ENCODE assay signal across 1 fruit fly cellular context in genomic region chr3L:18640584-18641527, dm6.
TF ChIP-seq lines count a peak whose summit lies in the region.

No protein-coding gene starts in this region.

TF ChIP-seq in whole organism, embryonic, 481 proteins besides CTCF, POLR2A, EP300 and RAD21 (continued from another document and continues in another):
- peak; percentile 57 for TF ChIP-seq CG2116 (GFP tag; optimal IDR thresholded peaks at IDR 0.05; lab: Kevin White, UChicago)
- peak; percentile 91 for TF ChIP-seq CG43689 (GFP tag; IDR thresholded peaks at IDR 0.05; lab: Robert Waterston, UW)
- TF ChIP-seq CG16863 (GFP tag; optimal IDR thresholded peaks at IDR 0.05; lab: Kevin White, UChicago), result peak; percentile 91
- TF ChIP-seq CG15514 (GFP tag; optimal IDR thresholded peaks at IDR 0.05; lab: Kevin White, UChicago), result peak; percentile 86
- TF ChIP-seq mirr (GFP tag; optimal IDR thresholded peaks at IDR 0.05; lab: Kevin White, UChicago), result peak; percentile 92
- peak; percentile 92 to 97 for TF ChIP-seq dpn (GFP tag; optimal IDR thresholded peaks at IDR 0.05; lab: Kevin White, UChicago)
- peak; percentile 76 for TF ChIP-seq Side (GFP tag; optimal IDR thresholded peaks at IDR 0.05; lab: Kevin White, UChicago)
- TF ChIP-seq CG10209 (GFP tag; optimal IDR thresholded peaks at IDR 0.05; lab: Kevin White, UChicago), result peak; percentile 89
- TF ChIP-seq pum (GFP tag; optimal IDR thresholded peaks at IDR 0.05; lab: Kevin White, UChicago), result peak; percentile 78
- peak; percentile 91 for TF ChIP-seq run (tag; optimal IDR thresholded peaks at IDR 0.05; lab: Kevin White, UChicago)
- peak; percentile 98 for TF ChIP-seq CG32772 (GFP tag; IDR thresholded peaks at IDR 0.05; lab: Robert Waterston, UW)
- TF ChIP-seq ac (GFP tag; optimal IDR thresholded peaks at IDR 0.05; lab: Kevin White, UChicago), result peak; percentile 53
- TF ChIP-seq CG12299 (tag; optimal IDR thresholded peaks at IDR 0.05; lab: Kevin White, UChicago), result peak; percentile 90
- TF ChIP-seq YL-1 (GFP tag; optimal IDR thresholded peaks at IDR 0.05; lab: Kevin White, UChicago), result peak; percentile 21
- TF ChIP-seq nerfin-1 (tag; optimal IDR thresholded peaks at IDR 0.05; lab: Kevin White, UChicago), result peak; percentile 80
- peak; percentile 88 for TF ChIP-seq oc (tag; optimal IDR thresholded peaks at IDR 0.05; lab: Kevin White, UChicago)
- TF ChIP-seq CG2202 (tag; optimal IDR thresholded peaks at IDR 0.05; lab: Kevin White, UChicago), result peak; percentile 73
- peak; percentile 67 for TF ChIP-seq Usf (GFP tag; optimal IDR thresholded peaks at IDR 0.05; lab: Kevin White, UChicago)
- peak; percentile 92 for TF ChIP-seq sim (GFP tag; IDR thresholded peaks at IDR 0.05; lab: Robert Waterston, UW)
- TF ChIP-seq eyg (GFP tag; optimal IDR thresholded peaks at IDR 0.05; lab: Kevin White, UChicago), result peak; percentile 89
- TF ChIP-seq gt (GFP tag; IDR thresholded peaks at IDR 0.05; lab: Robert Waterston, UW), result peak; percentile 88
- TF ChIP-seq HLH4C (GFP tag; IDR thresholded peaks at IDR 0.05; lab: Robert Waterston, UW; ENCODE audit: partially characterized antibody), result no peak
- peak; percentile 74 for TF ChIP-seq CG7928 (GFP tag; optimal IDR thresholded peaks at IDR 0.05; lab: Kevin White, UChicago)
- TF ChIP-seq CG30403 (GFP tag; optimal IDR thresholded peaks at IDR 0.05; lab: Kevin White, UChicago), result peak; percentile 90
- peak; percentile 91 for TF ChIP-seq CG11696 (GFP tag; IDR thresholded peaks at IDR 0.05; lab: Robert Waterston, UW)
- no peak for TF ChIP-seq CG10431 (GFP tag; optimal IDR thresholded peaks at IDR 0.05; lab: Kevin White, UChicago)
- TF ChIP-seq CG18599 (GFP tag; optimal IDR thresholded peaks at IDR 0.05; lab: Kevin White, UChicago), result peak; percentile 96
- TF ChIP-seq CoRest (tag; optimal IDR thresholded peaks at IDR 0.05; lab: Kevin White, UChicago), result peak; percentile 93
- TF ChIP-seq CG7271 (tag; optimal IDR thresholded peaks at IDR 0.05; lab: Kevin White, UChicago), result no peak
- peak; percentile 99 for TF ChIP-seq sob (GFP tag; IDR thresholded peaks at IDR 0.05; lab: Robert Waterston, UW)
- TF ChIP-seq amos (GFP tag; IDR thresholded peaks at IDR 0.05; lab: Robert Waterston, UW; ENCODE audit: partially characterized antibody), result no peak
- TF ChIP-seq hb (GFP tag; IDR thresholded peaks at IDR 0.05; lab: Robert Waterston, UW; ENCODE audit: partially characterized antibody), result no peak
- peak; percentile 98 for TF ChIP-seq ase (GFP tag; IDR thresholded peaks at IDR 0.05; lab: Robert Waterston, UW)
- TF ChIP-seq Dek (tag; optimal IDR thresholded peaks at IDR 0.05; lab: Kevin White, UChicago), result peak; percentile 90
- TF ChIP-seq Ada2b (GFP tag; IDR thresholded peaks at IDR 0.05; lab: Robert Waterston, UW), result peak; percentile 99
- TF ChIP-seq crp (GFP tag; optimal IDR thresholded peaks at IDR 0.05; lab: Kevin White, UChicago), result peak in 1 of 2 experiments; percentile 68
- no peak for TF ChIP-seq Sin3A (optimal IDR thresholded peaks at IDR 0.05; lab: Kevin White, UChicago)
- TF ChIP-seq tap (tag; optimal IDR thresholded peaks at IDR 0.05; lab: Kevin White, UChicago), result peak; percentile 76
- peak; percentile 95 for TF ChIP-seq klu (GFP tag; IDR thresholded peaks at IDR 0.05; lab: Robert Waterston, UW)
- TF ChIP-seq CG13894 (tag; optimal IDR thresholded peaks at IDR 0.05; lab: Kevin White, UChicago), result peak; percentile 93
- no peak for TF ChIP-seq lov (optimal IDR thresholded peaks at IDR 0.05; lab: Kevin White, UChicago)
- TF ChIP-seq lov (GFP tag; IDR thresholded peaks at IDR 0.05; lab: Robert Waterston, UW), result peak; percentile 94
- peak; percentile 92 for TF ChIP-seq ken (GFP tag; IDR thresholded peaks at IDR 0.05; lab: Robert Waterston, UW)
- peak; percentile 95 for TF ChIP-seq ara (GFP tag; IDR thresholded peaks at IDR 0.05; lab: Robert Waterston, UW)
- peak; percentile 94 for TF ChIP-seq Chrac-16 (GFP tag; optimal IDR thresholded peaks at IDR 0.05; lab: Kevin White, UChicago)
- no peak for TF ChIP-seq CG7963 (GFP tag; IDR thresholded peaks at IDR 0.05; lab: Robert Waterston, UW; ENCODE audit: partially characterized antibody)
- TF ChIP-seq Bdp1 (GFP tag; optimal IDR thresholded peaks at IDR 0.05; lab: Kevin White, UChicago), result peak; percentile 77
- no peak for TF ChIP-seq Kr (GFP tag; optimal IDR thresholded peaks at IDR 0.05; lab: Kevin White, UChicago)
- TF ChIP-seq so (GFP tag; IDR thresholded peaks at IDR 0.05; lab: Robert Waterston, UW), result peak; percentile 95
- TF ChIP-seq her (GFP tag; optimal IDR thresholded peaks at IDR 0.05; lab: Kevin White, UChicago), result peak; percentile 78
- peak; percentile 94 for TF ChIP-seq CG13296 (GFP tag; optimal IDR thresholded peaks at IDR 0.05; lab: Kevin White, UChicago)
- peak; percentile 62 for TF ChIP-seq sd (tag; optimal IDR thresholded peaks at IDR 0.05; lab: Kevin White, UChicago)
- TF ChIP-seq mam (GFP tag; optimal IDR thresholded peaks at IDR 0.05; lab: Kevin White, UChicago), result peak; percentile 98
- peak; percentile 87 for TF ChIP-seq Oli (tag; optimal IDR thresholded peaks at IDR 0.05; lab: Kevin White, UChicago)
- peak; percentile 95 for TF ChIP-seq gro (GFP tag; optimal IDR thresholded peaks at IDR 0.05; lab: Kevin White, UChicago)
- TF ChIP-seq h (optimal IDR thresholded peaks at IDR 0.05; lab: Kevin White, UChicago), result no peak
- peak; percentile 92 for TF ChIP-seq CG7839 (tag; optimal IDR thresholded peaks at IDR 0.05; lab: Kevin White, UChicago)
- TF ChIP-seq E2f2 (GFP tag; IDR thresholded peaks at IDR 0.05; lab: Robert Waterston, UW), result peak; percentile 79
- peak; percentile 97 for TF ChIP-seq stc (GFP tag; IDR thresholded peaks at IDR 0.05; lab: Robert Waterston, UW)
- peak; percentile 88 for TF ChIP-seq CG12071 (GFP tag; optimal IDR thresholded peaks at IDR 0.05; lab: Kevin White, UChicago)
- TF ChIP-seq CG10565 (GFP tag; optimal IDR thresholded peaks at IDR 0.05; lab: Kevin White, UChicago), result peak; percentile 30
- peak; percentile 91 for TF ChIP-seq CG1792 (GFP tag; optimal IDR thresholded peaks at IDR 0.05; lab: Kevin White, UChicago)
- TF ChIP-seq CG1603 (tag; optimal IDR thresholded peaks at IDR 0.05; lab: Kevin White, UChicago), result peak; percentile 88
- TF ChIP-seq CG17385 (GFP tag; optimal IDR thresholded peaks at IDR 0.05; lab: Kevin White, UChicago), result peak; percentile 84
- peak; percentile 98 for TF ChIP-seq MBD-R2 (GFP tag; IDR thresholded peaks at IDR 0.05; lab: Robert Waterston, UW)
- TF ChIP-seq ATbp (GFP tag; optimal IDR thresholded peaks at IDR 0.05; lab: Kevin White, UChicago), result peak; percentile 78
- no peak for TF ChIP-seq Stat92E (GFP tag; optimal IDR thresholded peaks at IDR 0.05; lab: Kevin White, UChicago)
- peak; percentile 82 for TF ChIP-seq HmgD (GFP tag; optimal IDR thresholded peaks at IDR 0.05; lab: Kevin White, UChicago)
- TF ChIP-seq CG10979 (tag; optimal IDR thresholded peaks at IDR 0.05; lab: Kevin White, UChicago), result peak; percentile 78
- TF ChIP-seq Camta (GFP tag; optimal IDR thresholded peaks at IDR 0.05; lab: Kevin White, UChicago), result peak; percentile 93
- peak; percentile 95 for TF ChIP-seq esg (GFP tag; conservative IDR thresholded peaks at IDR 0.05; lab: Robert Waterston, UW)
- peak; percentile 95 for TF ChIP-seq Xrp1 (GFP tag; IDR thresholded peaks at IDR 0.05; lab: Robert Waterston, UW)
- TF ChIP-seq Deaf1 (tag; optimal IDR thresholded peaks at IDR 0.05; lab: Kevin White, UChicago), result peak; percentile 85
- TF ChIP-seq gfzf (GFP tag; optimal IDR thresholded peaks at IDR 0.05; lab: Kevin White, UChicago), result no peak
- peak; percentile 99 for TF ChIP-seq Med (GFP tag; lab: Kevin White, UChicago)
- peak; percentile 97 for TF ChIP-seq CG7372 (GFP tag; IDR thresholded peaks at IDR 0.05; lab: Robert Waterston, UW)
- peak; percentile 87 for TF ChIP-seq org-1 (GFP tag; optimal IDR thresholded peaks at IDR 0.05; lab: Kevin White, UChicago)
- peak; percentile 91 for TF ChIP-seq wdn (GFP tag; IDR thresholded peaks at IDR 0.05; lab: Robert Waterston, UW)
- no peak for TF ChIP-seq Opbp (GFP tag; IDR thresholded peaks at IDR 0.05; lab: Robert Waterston, UW; ENCODE audit: partially characterized antibody)
- TF ChIP-seq CG8765 (GFP tag; IDR thresholded peaks at IDR 0.05; lab: Robert Waterston, UW), result peak; percentile 95
- TF ChIP-seq CG8478 (optimal IDR thresholded peaks at IDR 0.05; lab: Kevin White, UChicago), result no peak
- peak; percentile 74 for TF ChIP-seq gsb-n (tag; optimal IDR thresholded peaks at IDR 0.05; lab: Kevin White, UChicago)
- TF ChIP-seq fru (optimal IDR thresholded peaks at IDR 0.05; lab: Kevin White, UChicago), result no peak
- TF ChIP-seq seq (GFP tag; IDR thresholded peaks at IDR 0.05; lab: Robert Waterston, UW), result peak; percentile 95
- TF ChIP-seq CG34376 (GFP tag; optimal IDR thresholded peaks at IDR 0.05; lab: Kevin White, UChicago), result peak; percentile 81
- peak; percentile 72 for TF ChIP-seq jumu (GFP tag; optimal IDR thresholded peaks at IDR 0.05; lab: Kevin White, UChicago)
- peak; percentile 96 for TF ChIP-seq Awh (GFP tag; IDR thresholded peaks at IDR 0.05; lab: Robert Waterston, UW)
- TF ChIP-seq CG4730 (GFP tag; IDR thresholded peaks at IDR 0.05; lab: Robert Waterston, UW), result peak; percentile 97
- peak; percentile 91 to 94 for TF ChIP-seq chif (GFP tag; optimal IDR thresholded peaks at IDR 0.05; lab: Kevin White, UChicago)
- peak; percentile 78 for TF ChIP-seq CG31388 (GFP tag; optimal IDR thresholded peaks at IDR 0.05; lab: Kevin White, UChicago)
- peak; percentile 72 for TF ChIP-seq lbe (GFP tag; optimal IDR thresholded peaks at IDR 0.05; lab: Kevin White, UChicago)
- peak; percentile 98 for TF ChIP-seq al (GFP tag; IDR thresholded peaks at IDR 0.05; lab: Robert Waterston, UW)
- peak; percentile 96 for TF ChIP-seq CG9215 (GFP tag; IDR thresholded peaks at IDR 0.05; lab: Robert Waterston, UW)
- TF ChIP-seq Dbx (GFP tag; IDR thresholded peaks at IDR 0.05; lab: Robert Waterston, UW), result peak; percentile 99
- TF ChIP-seq Mad (GFP tag; optimal IDR thresholded peaks at IDR 0.05; lab: Kevin White, UChicago), result peak; percentile 89
- TF ChIP-seq CG4360 (GFP tag; IDR thresholded peaks at IDR 0.05; lab: Robert Waterston, UW), result peak; percentile 74
- peak; percentile 97 for TF ChIP-seq Atf6 (GFP tag; IDR thresholded peaks at IDR 0.05; lab: Robert Waterston, UW)
- TF ChIP-seq Optix (GFP tag; IDR thresholded peaks at IDR 0.05; lab: Robert Waterston, UW), result no peak
- peak; percentile 83 for TF ChIP-seq dm (GFP tag; optimal IDR thresholded peaks at IDR 0.05; lab: Kevin White, UChicago)
- no peak for TF ChIP-seq tll (GFP tag; optimal IDR thresholded peaks at IDR 0.05; lab: Kevin White, UChicago)
- TF ChIP-seq CG13424 (tag; optimal IDR thresholded peaks at IDR 0.05; lab: Kevin White, UChicago), result peak; percentile 96
- TF ChIP-seq Vsx1 (GFP tag; optimal IDR thresholded peaks at IDR 0.05; lab: Kevin White, UChicago), result peak; percentile 42
- TF ChIP-seq Bteb2 (GFP tag; optimal IDR thresholded peaks at IDR 0.05; lab: Kevin White, UChicago), result peak; percentile 96
- TF ChIP-seq cg (GFP tag; optimal IDR thresholded peaks at IDR 0.05; lab: Kevin White, UChicago), result no peak
- peak; percentile 72 for TF ChIP-seq tup (GFP tag; optimal IDR thresholded peaks at IDR 0.05; lab: Kevin White, UChicago)
- peak; percentile 96 for TF ChIP-seq CG3726 (GFP tag; IDR thresholded peaks at IDR 0.05; lab: Robert Waterston, UW)
- peak; percentile 73 for TF ChIP-seq psq (GFP tag; optimal IDR thresholded peaks at IDR 0.05; lab: Kevin White, UChicago)
- TF ChIP-seq zfh1 (GFP tag; IDR thresholded peaks at IDR 0.05; lab: Robert Waterston, UW), result peak; percentile 98
- TF ChIP-seq bab2 (GFP tag; optimal IDR thresholded peaks at IDR 0.05; lab: Kevin White, UChicago), result peak; percentile 95
- peak; percentile 86 for TF ChIP-seq chn (GFP tag; optimal IDR thresholded peaks at IDR 0.05; lab: Kevin White, UChicago)
- TF ChIP-seq CG10147 (GFP tag; optimal IDR thresholded peaks at IDR 0.05; lab: Kevin White, UChicago), result peak; percentile 94
- peak; percentile 88 for TF ChIP-seq CG8388 (GFP tag; optimal IDR thresholded peaks at IDR 0.05; lab: Kevin White, UChicago)
- TF ChIP-seq CG8089 (GFP tag; optimal IDR thresholded peaks at IDR 0.05; lab: Kevin White, UChicago), result peak; percentile 84
- no peak for TF ChIP-seq Dll (GFP tag; IDR thresholded peaks at IDR 0.05; lab: Robert Waterston, UW; ENCODE audit: partially characterized antibody)
- peak; percentile 88 for TF ChIP-seq salm (tag; optimal IDR thresholded peaks at IDR 0.05; lab: Kevin White, UChicago)
- peak; percentile 40 for TF ChIP-seq disco-r (GFP tag; optimal IDR thresholded peaks at IDR 0.05; lab: Kevin White, UChicago)
- no peak for TF ChIP-seq nerfin-2 (GFP tag; IDR thresholded peaks at IDR 0.05; lab: Robert Waterston, UW; ENCODE audit: partially characterized antibody)
- peak; percentile 94 for TF ChIP-seq caup (GFP tag; optimal IDR thresholded peaks at IDR 0.05; lab: Kevin White, UChicago; ENCODE audit: severe bottlenecking)
- peak; percentile 97 for TF ChIP-seq E2f1 (GFP tag; IDR thresholded peaks at IDR 0.05; lab: Robert Waterston, UW)
- TF ChIP-seq H2.0 (GFP tag; IDR thresholded peaks at IDR 0.05; lab: Robert Waterston, UW), result peak; percentile 98
- peak; percentile 93 for TF ChIP-seq CG5953 (GFP tag; IDR thresholded peaks at IDR 0.05; lab: Robert Waterston, UW)
- TF ChIP-seq Dip2 (GFP tag; IDR thresholded peaks at IDR 0.05; lab: Robert Waterston, UW), result peak; percentile 64; the same call in 1 of the 2 replicates
- TF ChIP-seq CG10274 (GFP tag; optimal IDR thresholded peaks at IDR 0.05; lab: Kevin White, UChicago), result peak; percentile 68
- peak; percentile 95 for TF ChIP-seq ap (GFP tag; IDR thresholded peaks at IDR 0.05; lab: Robert Waterston, UW)
- peak; percentile 97 for TF ChIP-seq CG14441 (GFP tag; IDR thresholded peaks at IDR 0.05; lab: Robert Waterston, UW)
- TF ChIP-seq BtbVII (GFP tag; optimal IDR thresholded peaks at IDR 0.05; lab: Kevin White, UChicago), result peak; percentile 88
- TF ChIP-seq CG9437 (GFP tag; optimal IDR thresholded peaks at IDR 0.05; lab: Kevin White, UChicago), result peak; percentile 87
- peak; percentile 95 for TF ChIP-seq CHES-1-like (GFP tag; optimal IDR thresholded peaks at IDR 0.05; lab: Kevin White, UChicago)
- TF ChIP-seq CG11723 (GFP tag; optimal IDR thresholded peaks at IDR 0.05; lab: Kevin White, UChicago), result peak; percentile 72
- peak; percentile 98 for TF ChIP-seq CG7556 (GFP tag; optimal IDR thresholded peaks at IDR 0.05; lab: Kevin White, UChicago)
- TF ChIP-seq aop (GFP tag; IDR thresholded peaks at IDR 0.05; lab: Robert Waterston, UW), result peak; percentile 91
- peak; percentile 99 for TF ChIP-seq ranshi (GFP tag; IDR thresholded peaks at IDR 0.05; lab: Robert Waterston, UW)
- TF ChIP-seq tx (GFP tag; optimal IDR thresholded peaks at IDR 0.05; lab: Kevin White, UChicago), result peak; percentile 93
